Fruit fly (Drosophila melanogaster) whole organism, embryonic: ENCODE results near the gene CG13024.

ENCODE experiments used
- Awh ChIP-seq: fragments of 200-800 bp; sonication (Bioruptor generic); IDR thresholded peaks from 2 replicates; pipeline ENCODE4, ENCODE4 v1.3.6; 2022; ENCODE audit warnings: missing biosample characterization, missing genetic modification characterization
- BEAF-32 ChIP-seq: fragments of 200-800 bp; sonication (Bioruptor generic); optimal IDR thresholded peaks from 3 replicates; lab custom pipeline; 2017; ENCODE audit warnings: missing biosample characterization, missing genetic modification characterization, mild to moderate bottlenecking, moderate library complexity, missing genetic modification reagents
- CG10565 ChIP-seq: fragments of 200-800 bp; sonication (Bioruptor generic); optimal IDR thresholded peaks from 3 replicates; lab custom pipeline; 2016; ENCODE audit warnings: missing biosample characterization, mild to moderate bottlenecking, missing genetic modification characterization
- CG14441 ChIP-seq: fragments of 200-800 bp; sonication (Bioruptor generic); IDR thresholded peaks from 2 replicates; pipeline ENCODE4 v1.3.6; 2022; ENCODE audit warnings: missing biosample characterization, missing genetic modification characterization
- CG15269 ChIP-seq: fragments of 200-800 bp; sonication (Bioruptor generic); optimal IDR thresholded peaks from 2 replicates; lab custom pipeline; 2018; ENCODE audit warnings: missing biosample characterization, mild to moderate bottlenecking, missing genetic modification characterization, moderate library complexity
- CG15696 ChIP-seq: fragments of 200-800 bp; sonication (Bioruptor generic); optimal IDR thresholded peaks from 2 replicates; lab custom pipeline; 2019; ENCODE audit warnings: missing biosample characterization, mild to moderate bottlenecking, missing genetic modification characterization, moderate library complexity
- CG16813 ChIP-seq: fragments of 200-800 bp; sonication (Bioruptor generic); IDR thresholded peaks from 3 replicates; pipeline ENCODE4 v1.3.6; 2022; ENCODE audit warnings: missing biosample characterization, missing genetic modification characterization; ENCODE audit not compliant: partially characterized antibody
- CG17359 ChIP-seq: fragments of 200-800 bp; sonication (Bioruptor generic); optimal IDR thresholded peaks from 3 replicates; lab custom pipeline; 2018; ENCODE audit warnings: missing biosample characterization, mild to moderate bottlenecking, missing genetic modification characterization, moderate library complexity
- CG18764 ChIP-seq: fragments of 200-800 bp; sonication (Bioruptor generic); optimal IDR thresholded peaks from 3 replicates; lab custom pipeline; 2016; ENCODE audit warnings: missing biosample characterization, missing genetic modification characterization
- CG2116 ChIP-seq: fragments of 200-800 bp; sonication (Bioruptor generic); optimal IDR thresholded peaks from 3 replicates; lab custom pipeline; 2018; ENCODE audit warnings: missing biosample characterization, mild to moderate bottlenecking, missing genetic modification characterization
- CG31388 ChIP-seq: fragments of 200-800 bp; sonication (Bioruptor generic); optimal IDR thresholded peaks from 2 replicates; lab custom pipeline; 2016; ENCODE audit warnings: missing biosample characterization, missing genetic modification characterization
- CG34376 ChIP-seq: fragments of 200-800 bp; sonication (Bioruptor generic); optimal IDR thresholded peaks from 2 replicates; lab custom pipeline; 2018; ENCODE audit warnings: missing biosample characterization, mild to moderate bottlenecking, missing genetic modification characterization
- CG4282 ChIP-seq: fragments of 200-800 bp; sonication (Bioruptor generic); optimal IDR thresholded peaks from 2 replicates; lab custom pipeline; 2016; ENCODE audit warnings: missing biosample characterization, missing genetic modification characterization
- CG4854 ChIP-seq: fragments of 200-800 bp; sonication (Bioruptor generic); optimal IDR thresholded peaks from 2 replicates; lab custom pipeline; 2016; ENCODE audit warnings: missing biosample characterization, missing genetic modification characterization, inconsistent platforms
- CG6683 ChIP-seq: fragments of 200-800 bp; sonication (Bioruptor generic); optimal IDR thresholded peaks from 2 replicates; lab custom pipeline; 2017; ENCODE audit warnings: missing biosample characterization, mild to moderate bottlenecking, missing genetic modification characterization, missing genetic modification reagents
- CG7745 ChIP-seq: fragments of 200-800 bp; sonication (Bioruptor generic); optimal IDR thresholded peaks from 2 replicates; lab custom pipeline; 2018; ENCODE audit warnings: missing biosample characterization, mild to moderate bottlenecking, missing genetic modification characterization, moderate library complexity
- CG8478 ChIP-seq: fragments of >200 bp; optimal IDR thresholded peaks from 2 replicates; lab custom pipeline; 2018
- CrebB ChIP-seq: fragments of 200-800 bp; sonication (Bioruptor generic); optimal IDR thresholded peaks from 3 replicates; lab custom pipeline; 2018; ENCODE audit warnings: missing biosample characterization, mild to moderate bottlenecking, missing genetic modification characterization
- GATAe ChIP-seq: fragments of 200-800 bp; sonication (Bioruptor generic); conservative IDR thresholded peaks from 2 replicates; pipeline ENCODE4 v1.3.6; 2022; ENCODE audit warnings: missing biosample characterization, missing genetic modification characterization
- HLH4C ChIP-seq: fragments of 200-800 bp; sonication (Bioruptor generic); IDR thresholded peaks from 3 replicates; pipeline ENCODE4 v1.3.6; 2022; ENCODE audit warnings: missing biosample characterization, missing genetic modification characterization; ENCODE audit not compliant: partially characterized antibody
- Lim3 ChIP-seq: fragments of 200-800 bp; sonication (Bioruptor generic); IDR thresholded peaks from 2 replicates; pipeline ENCODE4 v1.3.6; 2022; ENCODE audit warnings: missing biosample characterization, missing genetic modification characterization
- Lpt ChIP-seq: fragments of >200 bp; optimal IDR thresholded peaks from 2 replicates; lab custom pipeline; 2018; ENCODE audit warnings: missing biosample characterization, missing genetic modification characterization
- MBD-R2 ChIP-seq: fragments of 200-800 bp; sonication (Bioruptor generic); IDR thresholded peaks from 2 replicates; pipeline ENCODE4 v1.3.6; 2022; ENCODE audit warnings: missing biosample characterization, missing genetic modification characterization
- Max ChIP-seq: fragments of 200-800 bp; sonication (Bioruptor generic); optimal IDR thresholded peaks from 2 replicates; lab custom pipeline; 2016; ENCODE audit warnings: missing biosample characterization, mild to moderate bottlenecking, missing genetic modification characterization
- Med ChIP-seq: fragments of 200-800 bp; sonication (Bioruptor generic); peaks from one replicate; lab custom pipeline; 2016; ENCODE audit warnings: missing biosample characterization, missing genetic modification characterization, mild to moderate bottlenecking, inconsistent platforms, moderate library complexity
- Side ChIP-seq: fragments of 200-800 bp; sonication (Bioruptor generic); optimal IDR thresholded peaks from 2 replicates; lab custom pipeline; 2016; ENCODE audit warnings: missing biosample characterization, missing genetic modification characterization
- Sox100B ChIP-seq: fragments of 200-800 bp; sonication (Bioruptor generic); optimal IDR thresholded peaks from 3 replicates; lab custom pipeline; 2018; ENCODE audit warnings: missing biosample characterization, mild to moderate bottlenecking, missing genetic modification characterization
- ato ChIP-seq: fragments of 200-800 bp; sonication (Bioruptor generic); IDR thresholded peaks from 2 replicates; pipeline ENCODE4 v1.3.6; 2022; ENCODE audit warnings: missing biosample characterization, missing genetic modification characterization; ENCODE audit not compliant: partially characterized antibody
- bab2 ChIP-seq: fragments of 200-800 bp; sonication (Bioruptor generic); optimal IDR thresholded peaks from 2 replicates; lab custom pipeline; 2016; ENCODE audit warnings: missing biosample characterization, missing genetic modification characterization
- cato ChIP-seq: fragments of 200-800 bp; sonication (Bioruptor generic); optimal IDR thresholded peaks from 2 replicates; lab custom pipeline; 2016; ENCODE audit warnings: missing biosample characterization, missing genetic modification characterization, borderline replicate concordance
- dysf ChIP-seq: fragments of 200-800 bp; sonication (Bioruptor generic); IDR thresholded peaks from 3 replicates; pipeline ENCODE4 v1.3.6; 2022; ENCODE audit warnings: missing biosample characterization, missing genetic modification characterization
- eve ChIP-seq, 2 experiments: fragments of >200 bp; optimal IDR thresholded peaks; 2 replicates each; lab custom pipeline; 2017; ENCODE audit warnings: missing biosample characterization in 2 of 2, missing genetic modification characterization in 2 of 2
- eyg ChIP-seq: fragments of 200-800 bp; sonication (Bioruptor generic); optimal IDR thresholded peaks from 3 replicates; lab custom pipeline; 2016; ENCODE audit warnings: missing biosample characterization, missing genetic modification characterization
- grau ChIP-seq: fragments of 200-800 bp; optimal IDR thresholded peaks from 3 replicates; lab custom pipeline; 2019; ENCODE audit warnings: missing biosample characterization, mild to moderate bottlenecking, missing genetic modification characterization, moderate library complexity
- hkb ChIP-seq, 2 experiments: fragments of 200-800 bp in 1 of 2; fragments of >200 bp in 1 of 2; sonication (Bioruptor generic) in 1 of 2; IDR thresholded peaks in 1 of 2; optimal IDR thresholded peaks in 1 of 2; 2 replicates each; pipeline versions ENCODE4 v1.3.6 to Lab custom; 2017 to 2022; ENCODE audit warnings: missing biosample characterization in 1 of 2, missing genetic modification characterization in 1 of 2
- ind ChIP-seq: fragments of 200-800 bp; sonication (Bioruptor generic); optimal IDR thresholded peaks from 3 replicates; lab custom pipeline; 2016; ENCODE audit warnings: missing biosample characterization, missing genetic modification characterization
- lab ChIP-seq: fragments of 200-800 bp; sonication (Bioruptor generic); optimal IDR thresholded peaks from 3 replicates; lab custom pipeline; 2017; ENCODE audit warnings: missing biosample characterization, missing genetic modification characterization, mild to moderate bottlenecking, moderate library complexity, missing genetic modification reagents
- nmo ChIP-seq: fragments of 200-800 bp; sonication (Bioruptor generic); optimal IDR thresholded peaks from 2 replicates; lab custom pipeline; 2018; ENCODE audit warnings: missing biosample characterization, mild to moderate bottlenecking, missing genetic modification characterization, moderate library complexity
- onecut ChIP-seq: fragments of 200-800 bp; sonication (Bioruptor generic); IDR thresholded peaks from 2 replicates; pipeline ENCODE4 v1.3.6; 2022; ENCODE audit warnings: missing biosample characterization, missing genetic modification characterization
- otp ChIP-seq: fragments of 200-800 bp; sonication (Bioruptor generic); IDR thresholded peaks from 3 replicates; pipeline ENCODE4, ENCODE4 v1.3.6; 2022; ENCODE audit warnings: missing biosample characterization, missing genetic modification characterization
- pita ChIP-seq: fragments of 200-800 bp; sonication (Bioruptor generic); optimal IDR thresholded peaks from 2 replicates; lab custom pipeline; 2017; ENCODE audit warnings: missing biosample characterization, mild to moderate bottlenecking, missing genetic modification characterization
- pzg ChIP-seq: fragments of 200-800 bp; sonication (Bioruptor generic); optimal IDR thresholded peaks from 3 replicates; lab custom pipeline; 2018; ENCODE audit warnings: missing biosample characterization, mild to moderate bottlenecking, missing genetic modification characterization, moderate library complexity
- sens-2 ChIP-seq: fragments of 200-800 bp; sonication (Bioruptor generic); IDR thresholded peaks from 2 replicates; pipeline ENCODE4 v1.3.6; 2022; ENCODE audit warnings: missing biosample characterization, missing genetic modification characterization
- sqz ChIP-seq: fragments of 200-800 bp; sonication (Bioruptor generic); optimal IDR thresholded peaks from 3 replicates; lab custom pipeline; 2018; ENCODE audit warnings: missing biosample characterization, mild to moderate bottlenecking, missing genetic modification characterization
- ssp ChIP-seq: fragments of 200-800 bp; sonication (Bioruptor generic); IDR thresholded peaks from 2 replicates; pipeline ENCODE4 v1.3.6; 2022; ENCODE audit warnings: missing biosample characterization, missing genetic modification characterization
- trem ChIP-seq: fragments of 200-800 bp; optimal IDR thresholded peaks from 3 replicates; lab custom pipeline; 2019; ENCODE audit warnings: missing biosample characterization, mild to moderate bottlenecking, missing genetic modification characterization, moderate library complexity
- tx ChIP-seq: fragments of 200-800 bp; sonication (Bioruptor generic); optimal IDR thresholded peaks from 2 replicates; lab custom pipeline; 2016; ENCODE audit warnings: missing biosample characterization, missing genetic modification characterization

CG13024 gene

dm6 chr3L:16765647-16766628 lies 62.9 kb downstream of the CG13024 start, which contains the start of gene Nrt (continued):
- no peak for TF ChIP-seq CG7745 (tag; lab: Kevin White, UChicago)
- peak; percentile 54 for TF ChIP-seq CG15696
- TF ChIP-seq Max (GFP tag; lab: Kevin White, UChicago): peak; percentile 59
- peak; percentile 74 for TF ChIP-seq CG17359 (tag; lab: Kevin White, UChicago)
- TF ChIP-seq GATAe: no peak
- TF ChIP-seq CG4282 (GFP tag; lab: Kevin White, UChicago): no peak
- TF ChIP-seq CG2116 (GFP tag; lab: Kevin White, UChicago): peak; percentile 42
- no peak for TF ChIP-seq Lpt (GFP tag; lab: Kevin White, UChicago)
- TF ChIP-seq sens-2: 0 out of 2 replicates have a peak, but pooled peaks have one; percentile 20
- peak; percentile 69 for TF ChIP-seq CG6683
- no peak for TF ChIP-seq pzg (GFP tag; lab: Kevin White, UChicago)
- peak; percentile 42 for TF ChIP-seq ind (GFP tag; lab: Kevin White, UChicago)
- TF ChIP-seq grau: peak; percentile 77
- peak; percentile 43; the same call in 1 of the 2 replicates for TF ChIP-seq ato
- no peak for TF ChIP-seq eyg (GFP tag; lab: Kevin White, UChicago)
- TF ChIP-seq CG34376 (GFP tag; lab: Kevin White, UChicago): peak; percentile 63
- TF ChIP-seq CG14441 (GFP tag; lab: Robert Waterston, UW): 0 out of 2 replicates have a peak, but pooled peaks have one; percentile 12
- TF ChIP-seq CG10565: no peak
- peak; percentile 77 for TF ChIP-seq Sox100B (GFP tag; lab: Kevin White, UChicago)
- 0 out of 3 replicates have a peak, but pooled peaks have one; percentile 43 for TF ChIP-seq dysf (GFP tag; lab: Robert Waterston, UW)
- TF ChIP-seq trem (tag; lab: Kevin White, UChicago): peak; percentile 38
- peak; percentile 1 for TF ChIP-seq CG4854
- peak; percentile 37 for TF ChIP-seq nmo (GFP tag; lab: Kevin White, UChicago)
- no peak for TF ChIP-seq BEAF-32 (GFP tag; lab: Kevin White, UChicago)
- no peak for TF ChIP-seq ssp (GFP tag; lab: Robert Waterston, UW)
- TF ChIP-seq Lim3 (GFP tag; lab: Robert Waterston, UW): no peak
- TF ChIP-seq Side (GFP tag; lab: Kevin White, UChicago): no peak
- no peak for TF ChIP-seq CG31388 (GFP tag; lab: Kevin White, UChicago)
- TF ChIP-seq otp (GFP tag; lab: Robert Waterston, UW): no peak
- TF ChIP-seq eve (GFP tag; optimal IDR thresholded peaks at IDR 0.05; lab: Kevin White, UChicago): peak in 1 of 2 experiments; percentile 89
- TF ChIP-seq MBD-R2 (GFP tag; lab: Robert Waterston, UW): peak; percentile 26; the same call in 1 of the 2 replicates
- TF ChIP-seq CrebB (tag; lab: Kevin White, UChicago): peak; percentile 43
- TF ChIP-seq HLH4C: no peak
- no peak for TF ChIP-seq pita
- TF ChIP-seq onecut (GFP tag; lab: Robert Waterston, UW): peak; percentile 33; the same call in 1 of the 2 replicates
- TF ChIP-seq tx (GFP tag; lab: Kevin White, UChicago): no peak
- peak; percentile 80 for TF ChIP-seq lab
- TF ChIP-seq CG15269 (tag; lab: Kevin White, UChicago): peak; percentile 73
- TF ChIP-seq bab2 (GFP tag; lab: Kevin White, UChicago): no peak
- peak; percentile 72 for TF ChIP-seq sqz (GFP tag; lab: Kevin White, UChicago)
- TF ChIP-seq CG16813 (GFP tag; lab: Robert Waterston, UW): 0 out of 3 replicates have a peak, but pooled peaks have one; percentile 39
- TF ChIP-seq cato (GFP tag; lab: Kevin White, UChicago): no peak
- TF ChIP-seq Med: peak; percentile 93
- TF ChIP-seq CG8478 (lab: Kevin White, UChicago): no peak
- no peak for TF ChIP-seq hkb (optimal IDR thresholded peaks at IDR 0.05; lab: Kevin White, UChicago)
- TF ChIP-seq hkb (GFP tag; IDR thresholded peaks at IDR 0.05; lab: Robert Waterston, UW): peak; percentile 79
- peak; percentile 57; the same call in 1 of the 2 replicates for TF ChIP-seq Awh (GFP tag; lab: Robert Waterston, UW)
- peak; percentile 44 for TF ChIP-seq CG18764 (GFP tag; lab: Kevin White, UChicago)
